Worm (Caenorhabditis elegans): ENCODE data around the gene pigk-1.

The pigk-1 gene

ce11 chrIV:11094052-11094451 lies 15.8 kb downstream of the pigk-1 start:
- TF ChIP-seq hnd-1 (tag; optimal IDR thresholded peaks at IDR 0.05), result no peak
- TF ChIP-seq tbx-37 (GFP tag; conservative IDR thresholded peaks at IDR 0.05), result no peak
- no peak for TF ChIP-seq hmg-4 (GFP tag; optimal IDR thresholded peaks at IDR 0.05)
- no peak for TF ChIP-seq ceh-36 (tag; optimal IDR thresholded peaks at IDR 0.05)
- TF ChIP-seq ama-1 (optimal IDR thresholded peaks at IDR 0.05), result no peak
- TF ChIP-seq tbx-11 (GFP tag; IDR thresholded peaks at IDR 0.05), result no peak
- no peak for TF ChIP-seq scrt-1 (GFP tag; IDR thresholded peaks at IDR 0.05)
- no peak for TF ChIP-seq flt-1 (GFP tag; IDR thresholded peaks at IDR 0.05)
- TF ChIP-seq pes-1 (GFP tag; IDR thresholded peaks at IDR 0.05), result no peak
- TF ChIP-seq F13C5.2 (tag; optimal IDR thresholded peaks at IDR 0.05), result no peak
- no peak for TF ChIP-seq aly-1 (tag; optimal IDR thresholded peaks at IDR 0.05)
- TF ChIP-seq hmbx-1 (tag; optimal IDR thresholded peaks at IDR 0.05), result no peak
- no peak for TF ChIP-seq ets-7 (tag; optimal IDR thresholded peaks at IDR 0.05)
- no peak for TF ChIP-seq tra-4 (tag; optimal IDR thresholded peaks at IDR 0.05)
- no peak for TF ChIP-seq B0310.2 (tag; optimal IDR thresholded peaks at IDR 0.05)

DNA sequence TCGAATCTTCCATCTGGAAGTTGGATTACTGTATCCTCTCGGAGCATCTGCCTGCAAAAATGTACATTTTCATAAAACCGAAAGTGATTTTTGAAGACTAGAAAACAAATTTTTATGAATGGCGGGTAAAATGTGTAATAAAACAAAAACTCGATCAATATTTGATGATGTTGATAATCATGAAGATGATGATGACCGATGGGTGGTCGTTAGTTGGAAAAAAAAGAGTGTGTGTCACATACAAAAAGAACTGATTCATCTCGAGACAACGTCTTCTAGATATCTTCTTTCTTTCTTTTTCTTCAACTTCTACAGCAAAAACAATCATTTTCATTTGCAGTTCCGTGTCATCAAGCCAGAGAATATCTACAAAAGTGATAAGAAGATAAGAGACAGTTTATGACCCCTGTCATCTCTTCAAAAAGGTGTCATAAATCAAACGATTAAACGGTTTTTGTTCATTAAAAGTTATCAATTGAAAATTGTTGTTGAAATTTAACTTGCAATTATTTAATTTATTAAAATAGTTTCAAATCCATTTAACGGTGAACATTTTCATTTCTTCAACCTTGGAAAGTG lies 17.2 kb downstream of the pigk-1 start, which contains the start of gene bcc-1:
Gene bcc-1, minus strand, starts transcription at position 51 of the 579 bp plus-strand sequence.
- TF ChIP-seq hmg-4 (GFP tag; optimal IDR thresholded peaks at IDR 0.05), result no peak
- TF ChIP-seq flt-1 (GFP tag; IDR thresholded peaks at IDR 0.05), result no peak
- TF ChIP-seq F13C5.2 (tag; optimal IDR thresholded peaks at IDR 0.05), result no peak
- no peak for TF ChIP-seq aly-1 (tag; optimal IDR thresholded peaks at IDR 0.05)
- no peak for TF ChIP-seq tra-4 (tag; optimal IDR thresholded peaks at IDR 0.05)

DNA sequence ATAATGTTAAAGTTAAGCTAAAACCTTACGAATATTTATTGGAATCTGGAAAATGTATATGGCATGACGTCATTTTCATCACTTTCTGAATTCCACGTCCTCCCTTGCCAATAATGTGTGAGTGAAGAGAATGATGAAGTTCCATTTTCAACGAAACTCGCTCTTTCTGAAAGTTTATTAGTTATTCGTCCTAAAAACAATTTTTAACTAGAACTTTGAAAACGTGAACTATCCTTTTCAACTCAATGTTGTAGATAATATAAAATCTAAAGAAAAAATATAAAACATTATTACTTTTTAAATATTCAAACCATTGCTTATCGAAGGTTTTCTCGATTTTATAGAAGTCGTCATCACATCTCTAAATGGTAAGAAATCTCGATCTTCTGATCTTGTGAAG lies 20.3 kb downstream of the pigk-1 start, which contains the start of gene M7.7:
Gene M7.7, plus strand, starts transcription at position 301 of the 400 bp plus-strand sequence.
- TF ChIP-seq tra-4 (tag; optimal IDR thresholded peaks at IDR 0.05) (no peak), sea-1 (GFP tag; conservative IDR thresholded peaks at IDR 0.05) (no peak), aly-1 (tag; optimal IDR thresholded peaks at IDR 0.05) (no peak), pes-1 (GFP tag; IDR thresholded peaks at IDR 0.05) (no peak)

DNA sequence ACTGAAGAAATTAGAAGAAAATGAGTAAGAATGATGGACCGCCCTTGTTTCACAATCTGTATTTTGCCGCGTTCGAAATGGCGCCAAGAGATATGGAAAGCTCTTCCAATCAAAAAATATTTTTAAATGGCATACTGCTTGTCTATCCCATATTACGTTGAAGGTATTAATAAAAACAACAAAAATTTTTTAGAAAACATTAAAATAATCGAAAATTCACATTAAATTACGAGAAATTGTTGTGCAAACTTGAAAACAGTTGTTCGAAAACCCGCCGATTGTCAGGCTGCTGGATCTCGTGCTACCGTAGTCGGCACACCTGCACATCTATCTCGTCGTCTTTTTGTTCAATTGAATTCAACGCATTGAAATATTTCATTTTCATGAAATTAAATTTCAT lies 26.2 kb downstream of the pigk-1 start, which contains the start of gene klc-1:
Gene klc-1, plus strand, starts transcription at position 127 of the 400 bp plus-strand sequence.
- TF ChIP-seq ceh-13 (GFP tag; optimal IDR thresholded peaks at IDR 0.05), result no peak
- no peak for TF ChIP-seq B0310.2 (tag; optimal IDR thresholded peaks at IDR 0.05)
- no peak for TF ChIP-seq hmbx-1 (tag; optimal IDR thresholded peaks at IDR 0.05)
- TF ChIP-seq ama-1 (optimal IDR thresholded peaks at IDR 0.05), result no peak
- TF ChIP-seq tbx-37 (GFP tag; conservative IDR thresholded peaks at IDR 0.05), result no peak
- TF ChIP-seq tbx-11 (GFP tag; IDR thresholded peaks at IDR 0.05), result no peak
- TF ChIP-seq ceh-36 (tag; optimal IDR thresholded peaks at IDR 0.05), result no peak
- no peak for TF ChIP-seq pes-1 (GFP tag; IDR thresholded peaks at IDR 0.05)
- TF ChIP-seq scrt-1 (GFP tag; IDR thresholded peaks at IDR 0.05), result no peak
- no peak for TF ChIP-seq F13C5.2 (tag; optimal IDR thresholded peaks at IDR 0.05)
- TF ChIP-seq sea-1 (GFP tag; conservative IDR thresholded peaks at IDR 0.05), result no peak
- no peak for TF ChIP-seq aly-1 (tag; optimal IDR thresholded peaks at IDR 0.05)
- no peak for TF ChIP-seq tra-4 (tag; optimal IDR thresholded peaks at IDR 0.05)
- no peak for TF ChIP-seq ets-7 (tag; optimal IDR thresholded peaks at IDR 0.05)
- TF ChIP-seq hnd-1 (tag; optimal IDR thresholded peaks at IDR 0.05), result no peak
- no peak for TF ChIP-seq hmg-4 (GFP tag; optimal IDR thresholded peaks at IDR 0.05)
- TF ChIP-seq flt-1 (GFP tag; IDR thresholded peaks at IDR 0.05), result no peak

- TF ChIP-seq flt-1 (GFP tag; IDR thresholded peaks at IDR 0.05) (no peak), hnd-1 (tag; optimal IDR thresholded peaks at IDR 0.05) (no peak), hmg-4 (GFP tag; optimal IDR thresholded peaks at IDR 0.05) (peak; percentile 51), F13C5.2 (tag; optimal IDR thresholded peaks at IDR 0.05) (peak; percentile 80), pes-1 (GFP tag; IDR thresholded peaks at IDR 0.05) (no peak), ama-1 (optimal IDR thresholded peaks at IDR 0.05) (no peak), ets-7 (tag; optimal IDR thresholded peaks at IDR 0.05) (no peak), tra-4 (tag; optimal IDR thresholded peaks at IDR 0.05) (no peak), sea-1 (GFP tag; conservative IDR thresholded peaks at IDR 0.05) (no peak), hmbx-1 (tag; optimal IDR thresholded peaks at IDR 0.05) (no peak), tbx-37 (GFP tag; conservative IDR thresholded peaks at IDR 0.05) (0 out of 2 replicates have a peak, but pooled peaks have one; percentile 9), ceh-36 (tag; optimal IDR thresholded peaks at IDR 0.05) (no peak), tbx-11 (GFP tag; IDR thresholded peaks at IDR 0.05) (no peak), scrt-1 (GFP tag; IDR thresholded peaks at IDR 0.05) (no peak), ceh-13 (GFP tag; optimal IDR thresholded peaks at IDR 0.05) (no peak), B0310.2 (tag; optimal IDR thresholded peaks at IDR 0.05) (no peak), aly-1 (tag; optimal IDR thresholded peaks at IDR 0.05) (no peak)
Observed at ce11 chrIV:11082789-11083235, 27.0 kb downstream of the pigk-1 start.

ce11 chrIV:11082153-11082552 lies 27.7 kb downstream of the pigk-1 start, which contains the start of gene let-70:
TSS of gene let-70 (minus strand) at chrIV:11082253.
- TF ChIP-seq ceh-36 (tag; optimal IDR thresholded peaks at IDR 0.05) (no peak), pes-1 (GFP tag; IDR thresholded peaks at IDR 0.05) (no peak), hmg-4 (GFP tag; optimal IDR thresholded peaks at IDR 0.05) (no peak), B0310.2 (tag; optimal IDR thresholded peaks at IDR 0.05) (no peak), F13C5.2 (tag; optimal IDR thresholded peaks at IDR 0.05) (no peak), tra-4 (tag; optimal IDR thresholded peaks at IDR 0.05) (no peak), hnd-1 (tag; optimal IDR thresholded peaks at IDR 0.05) (no peak), sea-1 (GFP tag; conservative IDR thresholded peaks at IDR 0.05) (no peak)

DNA sequence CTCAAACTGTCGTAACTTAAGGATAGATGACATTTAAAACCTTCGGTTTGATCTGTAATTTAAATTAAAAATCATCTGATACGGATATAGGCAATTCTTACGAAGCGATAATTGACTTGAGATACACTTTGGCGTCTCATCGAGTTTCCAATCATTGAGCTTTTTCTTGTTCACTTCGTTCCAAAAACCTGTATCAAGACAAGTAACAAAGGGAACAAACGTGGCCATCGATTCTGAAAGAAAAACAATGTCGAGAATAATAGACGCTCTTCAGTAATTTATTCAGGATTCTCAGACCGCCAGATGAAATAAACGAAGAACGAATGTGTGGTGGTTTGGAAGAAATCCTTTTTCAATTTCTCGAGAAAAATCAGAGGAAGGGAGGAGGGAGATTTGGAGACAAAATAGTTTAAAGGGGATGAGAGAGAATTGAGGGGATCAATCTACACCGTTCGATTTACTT lies 29.0 kb downstream of the pigk-1 start, which contains the start of gene atg-7:
Gene atg-7, minus strand, starts transcription at position 233 of the 463 bp plus-strand sequence.
- no peak for TF ChIP-seq tra-4 (tag; optimal IDR thresholded peaks at IDR 0.05)
- TF ChIP-seq flt-1 (GFP tag; IDR thresholded peaks at IDR 0.05), result no peak
- TF ChIP-seq pes-1 (GFP tag; IDR thresholded peaks at IDR 0.05), result no peak
- no peak for TF ChIP-seq sea-1 (GFP tag; conservative IDR thresholded peaks at IDR 0.05)
- TF ChIP-seq scrt-1 (GFP tag; IDR thresholded peaks at IDR 0.05), result no peak
- no peak for TF ChIP-seq tbx-11 (GFP tag; IDR thresholded peaks at IDR 0.05)

Measured in whole organism, early embryonic.